Fruit fly (Drosophila melanogaster): Measurements from ENCODE around the gene hep.

hep gene

DNA sequence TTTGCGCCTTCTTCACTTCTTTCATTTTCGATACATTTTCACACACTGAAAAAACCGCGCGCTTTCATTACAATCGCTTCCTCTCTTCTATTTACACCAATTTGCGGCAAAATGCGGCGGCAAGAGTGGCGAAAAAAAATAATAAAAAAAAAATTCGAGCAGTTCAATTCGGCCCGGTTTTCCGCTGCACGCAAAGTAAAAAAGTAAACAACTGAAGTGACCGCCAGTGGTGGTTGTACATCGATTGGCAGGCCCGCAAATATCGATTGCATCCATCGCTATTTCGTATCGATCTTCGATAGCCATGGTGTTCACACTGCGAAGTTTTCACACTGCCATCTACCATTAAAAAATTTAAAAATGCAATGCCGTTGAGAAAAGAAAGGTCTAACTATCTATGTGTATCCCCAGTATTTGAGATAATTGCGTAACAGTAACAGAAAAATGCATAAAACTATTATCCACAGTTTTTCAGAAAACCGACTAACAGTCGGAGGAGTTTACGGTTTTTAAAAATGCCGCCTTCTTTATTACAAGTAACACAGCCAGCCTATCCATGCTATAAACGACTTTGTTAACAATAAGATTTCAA, 22.1 kb upstream of the hep start, which contains the start of gene Chpf (continued):
- peak; percentile 53 for TF ChIP-seq pzg (GFP tag; optimal IDR thresholded peaks at IDR 0.05)
- peak; percentile 36 for TF ChIP-seq Ets97D (GFP tag; optimal IDR thresholded peaks at IDR 0.05)
- TF ChIP-seq CG14965 (GFP tag; optimal IDR thresholded peaks at IDR 0.05; ENCODE audit: borderline replicate concordance) = no peak
- TF ChIP-seq ERR (GFP tag; optimal IDR thresholded peaks at IDR 0.05) = no peak
- peak; percentile 41; the same call in 1 of the 3 replicates for TF ChIP-seq CG17361 (GFP tag; IDR thresholded peaks at IDR 0.05)
- TF ChIP-seq Neu2 (GFP tag; optimal IDR thresholded peaks at IDR 0.05; ENCODE audit: borderline replicate concordance) = no peak
- peak; percentile 87 for TF ChIP-seq vnd (GFP tag; IDR thresholded peaks at IDR 0.05; ENCODE audit: partially characterized antibody)
- TF ChIP-seq CG3995 (GFP tag; optimal IDR thresholded peaks at IDR 0.05) = no peak
- TF ChIP-seq Sox100B (GFP tag; optimal IDR thresholded peaks at IDR 0.05) = no peak
- TF ChIP-seq maf-S (GFP tag; optimal IDR thresholded peaks at IDR 0.05) = no peak
- TF ChIP-seq CG1024 (GFP tag; IDR thresholded peaks at IDR 0.05) = no peak
- peak; percentile 43 for TF ChIP-seq stwl (tag; optimal IDR thresholded peaks at IDR 0.05)
- TF ChIP-seq CG17568 (GFP tag; optimal IDR thresholded peaks at IDR 0.05) = no peak
- no peak for TF ChIP-seq dmrt99B (tag; optimal IDR thresholded peaks at IDR 0.05)
- no peak for TF ChIP-seq CG6683 (GFP tag; optimal IDR thresholded peaks at IDR 0.05)
- TF ChIP-seq CG10209 (GFP tag; optimal IDR thresholded peaks at IDR 0.05) = no peak
- peak; percentile 80 for TF ChIP-seq Scr (GFP tag; IDR thresholded peaks at IDR 0.05; ENCODE audit: partially characterized antibody)
- TF ChIP-seq ro (GFP tag; IDR thresholded peaks at IDR 0.05) = no peak
- no peak for TF ChIP-seq fu2 (GFP tag; optimal IDR thresholded peaks at IDR 0.05)
- peak; percentile 68 for TF ChIP-seq Ets65A (GFP tag)
- TF ChIP-seq CG18011 (GFP tag; optimal IDR thresholded peaks at IDR 0.05) = no peak
- peak; percentile 91 for TF ChIP-seq Sry-δ (GFP tag; optimal IDR thresholded peaks at IDR 0.05)
- no peak for TF ChIP-seq CG14441 (GFP tag; IDR thresholded peaks at IDR 0.05)
- no peak for TF ChIP-seq Mad (GFP tag; optimal IDR thresholded peaks at IDR 0.05)
- TF ChIP-seq MTF-1 (GFP tag; optimal IDR thresholded peaks at IDR 0.05; ENCODE audit: borderline replicate concordance) = no peak
- TF ChIP-seq D (optimal IDR thresholded peaks at IDR 0.05) = no peak
- TF ChIP-seq D (GFP tag; optimal IDR thresholded peaks at IDR 0.05) = no peak
- TF ChIP-seq Dfd (GFP tag; optimal IDR thresholded peaks at IDR 0.05) = no peak
- no peak for TF ChIP-seq Rx (GFP tag; IDR thresholded peaks at IDR 0.05)
- TF ChIP-seq CG12236 (GFP tag; optimal IDR thresholded peaks at IDR 0.05) = no peak
- no peak for TF ChIP-seq wek (GFP tag; optimal IDR thresholded peaks at IDR 0.05)
- TF ChIP-seq Trl (optimal IDR thresholded peaks at IDR 0.05) = peak in 1 of 2 experiments; percentile 10
- no peak for TF ChIP-seq Trl (GFP tag; optimal IDR thresholded peaks at IDR 0.05)
- no peak for TF ChIP-seq CG12219 (GFP tag; optimal IDR thresholded peaks at IDR 0.05)
- TF ChIP-seq CG18262 (tag; optimal IDR thresholded peaks at IDR 0.05) = no peak
- no peak for TF ChIP-seq CG6854 (GFP tag; optimal IDR thresholded peaks at IDR 0.05)
- no peak for TF ChIP-seq CG12769 (tag; optimal IDR thresholded peaks at IDR 0.05)
- TF ChIP-seq chinmo (GFP tag; IDR thresholded peaks at IDR 0.05; ENCODE audit: partially characterized antibody) = peak; percentile 88; the same call in 3 of the 4 replicates
- TF ChIP-seq CG31388 (GFP tag; optimal IDR thresholded peaks at IDR 0.05) = no peak
- TF ChIP-seq Atf6 (GFP tag; IDR thresholded peaks at IDR 0.05) = no peak
- TF ChIP-seq gcm2 (GFP tag; optimal IDR thresholded peaks at IDR 0.05) = no peak
- TF ChIP-seq dm (GFP tag; optimal IDR thresholded peaks at IDR 0.05) = no peak
- TF ChIP-seq onecut (GFP tag; IDR thresholded peaks at IDR 0.05) = no peak
- TF ChIP-seq CG42726 (GFP tag; IDR thresholded peaks at IDR 0.05; ENCODE audit: partially characterized antibody) = peak; percentile 81
- peak; percentile 61 for TF ChIP-seq CG17359 (tag; optimal IDR thresholded peaks at IDR 0.05)
- no peak for TF ChIP-seq dysf (GFP tag; IDR thresholded peaks at IDR 0.05)
- no peak for TF ChIP-seq Hr78 (GFP tag; optimal IDR thresholded peaks at IDR 0.05)
- no peak for TF ChIP-seq CG4854 (GFP tag; optimal IDR thresholded peaks at IDR 0.05)
- TF ChIP-seq unpg (GFP tag; optimal IDR thresholded peaks at IDR 0.05) = no peak
- peak; percentile 84 for TF ChIP-seq Opbp (GFP tag; IDR thresholded peaks at IDR 0.05; ENCODE audit: partially characterized antibody)

Measured in whole organism, embryonic.